Worm (Caenorhabditis elegans) whole organism, L4 larva: ENCODE data around the gene srt-27.

Source experiments
- ceh-62 ChIP-seq: sonication (generic microtip); optimal IDR thresholded peaks from 2 replicates; lab custom pipeline; 2017; ENCODE audit warnings: missing biosample characterization, missing genetic modification characterization
- ceh-82 ChIP-seq: sonication (generic microtip); optimal IDR thresholded peaks from 2 replicates; lab custom pipeline; 2017; ENCODE audit warnings: missing biosample characterization, missing genetic modification characterization
- dve-1 ChIP-seq: sonication (generic microtip); optimal IDR thresholded peaks from 2 replicates; lab custom pipeline; 2017; ENCODE audit warnings: antibody characterized with exemption, mild to moderate bottlenecking, missing genetic modification characterization, missing compliant biosample characterization; ENCODE audit not compliant: insufficient read depth
- fkh-10 ChIP-seq: fragments of 150-350 bp; optimal IDR thresholded peaks from 2 replicates; lab custom pipeline; 2014; ENCODE audit warnings: missing biosample characterization, missing genetic modification reagents, missing genetic modification characterization
- hmg-1.1 ChIP-seq: fragments of 200-800 bp; sonication (Bioruptor generic); IDR thresholded peaks from 2 replicates; pipeline ENCODE4 v1.3.6; 2022; ENCODE audit warnings: missing genetic modification reagents, missing genetic modification characterization, missing compliant biosample characterization
- nhr-10 ChIP-seq: fragments of 150-350 bp; optimal IDR thresholded peaks from 2 replicates; lab custom pipeline; 2014; ENCODE audit warnings: missing biosample characterization, missing genetic modification characterization
- nhr-28 ChIP-seq: fragments of 150-350 bp; optimal IDR thresholded peaks from 2 replicates; lab custom pipeline; 2014; ENCODE audit warnings: missing biosample characterization, missing genetic modification characterization
- nhr-77 ChIP-seq: fragments of 150-350 bp; optimal IDR thresholded peaks from 2 replicates; lab custom pipeline; 2014; ENCODE audit warnings: missing biosample characterization, missing genetic modification characterization
- tra-1 ChIP-seq: fragments of 200-800 bp; sonication (Bioruptor generic); IDR thresholded peaks from 2 replicates; pipeline ENCODE4 v1.3.6; 2022; ENCODE audit warnings: missing genetic modification reagents, missing genetic modification characterization, missing compliant biosample characterization

ce11 chrV:2713532-2713931, 7.1 kb downstream of the srt-27 start, which contains the start of gene srt-28:
- TF ChIP-seq ceh-82 (tag; lab: Kevin White, UChicago) (no peak), hmg-1.1 (GFP tag; lab: Robert Waterston, UW) (no peak), dve-1 (no peak), nhr-77 (no peak), tra-1 (GFP tag; lab: Robert Waterston, UW) (no peak), nhr-28 (tag; lab: Kevin White, UChicago) (no peak), fkh-10 (GFP tag; lab: Kevin White, UChicago) (no peak), ceh-62 (tag; lab: Kevin White, UChicago) (no peak), nhr-10 (no peak)
